Fruit fly (Drosophila melanogaster): ENCODE measurements around the gene TyrRII.
A peak's percentile ranks its signal among the peaks of the same experiment; 100 is the strongest.

TyrRII gene

dm6 chr3R:17794335-17795074 lies 58.1 kb downstream of the TyrRII start, which contains the start of gene CG43102 (continued):
- TF ChIP-seq fkh (GFP tag; optimal IDR thresholded peaks at IDR 0.05): no peak
- peak; percentile 73 for TF ChIP-seq acj6 (GFP tag; optimal IDR thresholded peaks at IDR 0.05)
- TF ChIP-seq CG9139 (GFP tag; optimal IDR thresholded peaks at IDR 0.05): peak; percentile 7
- TF ChIP-seq CG11294 (GFP tag; IDR thresholded peaks at IDR 0.05): peak; percentile 54
- TF ChIP-seq CG16779 (tag; optimal IDR thresholded peaks at IDR 0.05): peak; percentile 11
- TF ChIP-seq Sox102F (GFP tag; optimal IDR thresholded peaks at IDR 0.05): peak; percentile 75
- TF ChIP-seq eg (GFP tag; IDR thresholded peaks at IDR 0.05): peak; percentile 84
- no peak for TF ChIP-seq Hr38 (GFP tag; optimal IDR thresholded peaks at IDR 0.05)
- TF ChIP-seq Eip93F (GFP tag; optimal IDR thresholded peaks at IDR 0.05): peak; percentile 27
- peak; percentile 11 for TF ChIP-seq dac (GFP tag; optimal IDR thresholded peaks at IDR 0.05)
- TF ChIP-seq net (GFP tag; optimal IDR thresholded peaks at IDR 0.05): peak; percentile 74
- TF ChIP-seq CG6276 (GFP tag; optimal IDR thresholded peaks at IDR 0.05): no peak
- peak; percentile 74 for TF ChIP-seq CG34406 (GFP tag; optimal IDR thresholded peaks at IDR 0.05)
- peak; percentile 50 for TF ChIP-seq topi (GFP tag; optimal IDR thresholded peaks at IDR 0.05)
- TF ChIP-seq CG3919 (GFP tag; optimal IDR thresholded peaks at IDR 0.05): peak; percentile 85
- TF ChIP-seq Smox (GFP tag; optimal IDR thresholded peaks at IDR 0.05): peak; percentile 39
- peak; percentile 52 for TF ChIP-seq CG7368 (GFP tag; optimal IDR thresholded peaks at IDR 0.05)
- TF ChIP-seq Sox14 (GFP tag; optimal IDR thresholded peaks at IDR 0.05): peak; percentile 53
- TF ChIP-seq CG8319 (GFP tag; optimal IDR thresholded peaks at IDR 0.05): peak; percentile 36
- peak; percentile 54 for TF ChIP-seq pdm3 (GFP tag; optimal IDR thresholded peaks at IDR 0.05)
- peak; percentile 63 for TF ChIP-seq esn (GFP tag; optimal IDR thresholded peaks at IDR 0.05)
- peak; percentile 50 for TF ChIP-seq Hr4 (GFP tag; optimal IDR thresholded peaks at IDR 0.05)
- peak; percentile 24 for TF ChIP-seq spab (GFP tag; optimal IDR thresholded peaks at IDR 0.05)

dm6 chr3R:17795075-17795420 lies 58.6 kb downstream of the TyrRII start, which contains the start of gene pasi1:
Gene pasi1, plus strand, starts transcription at chr3R:17795075.
- TF ChIP-seq CG6276 (GFP tag; optimal IDR thresholded peaks at IDR 0.05) (no peak), CG10669 (GFP tag; optimal IDR thresholded peaks at IDR 0.05) (no peak), CG1621 (tag; optimal IDR thresholded peaks at IDR 0.05) (peak; percentile 57), CG16779 (tag; optimal IDR thresholded peaks at IDR 0.05) (no peak), CG11294 (GFP tag; IDR thresholded peaks at IDR 0.05) (no peak), Smox (GFP tag; optimal IDR thresholded peaks at IDR 0.05) (no peak), ss (GFP tag; optimal IDR thresholded peaks at IDR 0.05) (no peak), CG8632 (GFP tag; optimal IDR thresholded peaks at IDR 0.05) (no peak)

dm6 chr3R:17795561-17796170 lies 59.3 kb downstream of the TyrRII start:
- TF ChIP-seq pdm3 (GFP tag; optimal IDR thresholded peaks at IDR 0.05): no peak
- TF ChIP-seq CG9139 (GFP tag; optimal IDR thresholded peaks at IDR 0.05): no peak
- TF ChIP-seq Met (GFP tag; optimal IDR thresholded peaks at IDR 0.05): no peak
- TF ChIP-seq svp (GFP tag): no peak
- no peak for TF ChIP-seq CG6163 (GFP tag; IDR thresholded peaks at IDR 0.05)
